Worm (Caenorhabditis elegans): ENCODE measurements around the gene C08F1.12.

ce11 chrII:1816053-1816452 lies 9.8 kb upstream of the C08F1.12 start:
- TF ChIP-seq fos-1 (tag; optimal IDR thresholded peaks at IDR 0.05), result no peak
- no peak for TF ChIP-seq ztf-11 (tag; optimal IDR thresholded peaks at IDR 0.05)
- no peak for TF ChIP-seq hlh-30 (tag; optimal IDR thresholded peaks at IDR 0.05; ENCODE audit: insufficient read depth)

Measured in whole organism, L4 larva.